Fruit fly (Drosophila melanogaster) whole organism, embryonic: ENCODE measurements around the gene msn.

ENCODE experiments used
- Awh ChIP-seq: fragments of 200-800 bp; sonication (Bioruptor generic); IDR thresholded peaks from 2 replicates; pipeline ENCODE4, ENCODE4 v1.3.6; 2022; ENCODE audit warnings: missing biosample characterization, missing genetic modification characterization
- CG10274 ChIP-seq: fragments of 200-800 bp; sonication (Bioruptor generic); optimal IDR thresholded peaks from 3 replicates; lab custom pipeline; 2017; ENCODE audit warnings: missing biosample characterization, mild to moderate bottlenecking, missing genetic modification characterization
- CG11695 ChIP-seq: fragments of 200-800 bp; sonication (Bioruptor generic); IDR thresholded peaks from 3 replicates; pipeline ENCODE4 v1.3.6; 2022; ENCODE audit warnings: missing biosample characterization, missing genetic modification characterization
- CG14710 ChIP-seq: fragments of 200-800 bp; sonication (Bioruptor generic); optimal IDR thresholded peaks from 3 replicates; lab custom pipeline; 2019; ENCODE audit warnings: missing biosample characterization, mild to moderate bottlenecking, missing genetic modification characterization, moderate library complexity
- CG15073 ChIP-seq: fragments of 200-800 bp; sonication (Bioruptor generic); optimal IDR thresholded peaks from 2 replicates; lab custom pipeline; 2016; ENCODE audit warnings: missing biosample characterization, missing genetic modification characterization
- CG15269 ChIP-seq: fragments of 200-800 bp; sonication (Bioruptor generic); optimal IDR thresholded peaks from 2 replicates; lab custom pipeline; 2018; ENCODE audit warnings: missing biosample characterization, mild to moderate bottlenecking, missing genetic modification characterization, moderate library complexity
- CG15514 ChIP-seq: fragments of 200-800 bp; sonication (Bioruptor generic); optimal IDR thresholded peaks from 3 replicates; lab custom pipeline; 2017; ENCODE audit warnings: missing biosample characterization, missing genetic modification characterization, mild to moderate bottlenecking, moderate library complexity, missing genetic modification reagents
- CG1603 ChIP-seq: fragments of 200-800 bp; sonication (Bioruptor generic); optimal IDR thresholded peaks from 2 replicates; lab custom pipeline; 2019; ENCODE audit warnings: missing biosample characterization, mild to moderate bottlenecking, missing genetic modification characterization, moderate library complexity
- CG17328 ChIP-seq: fragments of 200-800 bp; sonication (Bioruptor generic); IDR thresholded peaks from 2 replicates; pipeline ENCODE4 v1.3.6; 2022; ENCODE audit warnings: missing biosample characterization, missing genetic modification characterization
- CG17829 ChIP-seq: fragments of 200-800 bp; optimal IDR thresholded peaks from 2 replicates; lab custom pipeline; 2019; ENCODE audit warnings: missing biosample characterization, mild to moderate bottlenecking, missing genetic modification characterization, moderate library complexity
- CG2712 ChIP-seq: fragments of 200-800 bp; optimal IDR thresholded peaks from 3 replicates; lab custom pipeline; 2019; ENCODE audit warnings: missing biosample characterization, mild to moderate bottlenecking, missing genetic modification characterization, moderate library complexity
- CG3163 ChIP-seq: fragments of 200-800 bp; sonication (Bioruptor generic); optimal IDR thresholded peaks from 3 replicates; lab custom pipeline; 2016; ENCODE audit warnings: missing biosample characterization, missing genetic modification characterization
- CG34376 ChIP-seq: fragments of 200-800 bp; sonication (Bioruptor generic); optimal IDR thresholded peaks from 2 replicates; lab custom pipeline; 2018; ENCODE audit warnings: missing biosample characterization, mild to moderate bottlenecking, missing genetic modification characterization
- CG6654 ChIP-seq: fragments of 200-800 bp; sonication (Bioruptor generic); optimal IDR thresholded peaks from 2 replicates; lab custom pipeline; 2017; ENCODE audit warnings: missing biosample characterization, mild to moderate bottlenecking, missing genetic modification characterization
- CG7556 ChIP-seq: fragments of 200-800 bp; sonication (Bioruptor generic); optimal IDR thresholded peaks from 2 replicates; lab custom pipeline; 2017; ENCODE audit warnings: missing biosample characterization, mild to moderate bottlenecking, missing genetic modification characterization
- CG7786 ChIP-seq: fragments of 200-800 bp; sonication (Bioruptor generic); optimal IDR thresholded peaks from 2 replicates; lab custom pipeline; 2016; ENCODE audit warnings: missing biosample characterization, missing genetic modification characterization
- CG8924 ChIP-seq: fragments of 200-800 bp; optimal IDR thresholded peaks from 3 replicates; lab custom pipeline; 2019; ENCODE audit warnings: missing biosample characterization, mild to moderate bottlenecking, missing genetic modification characterization, moderate library complexity
- Dfd ChIP-seq, 2 experiments: fragments of >200 bp; optimal IDR thresholded peaks; 2 replicates each; lab custom pipeline; 2017; ENCODE audit warnings: missing biosample characterization in 2 of 2, missing genetic modification characterization in 2 of 2
- Dll ChIP-seq: fragments of 200-800 bp; sonication (Bioruptor generic); IDR thresholded peaks from 4 replicates; pipeline ENCODE4 v1.3.6; 2022; ENCODE audit warnings: missing biosample characterization, missing genetic modification characterization; ENCODE audit not compliant: partially characterized antibody
- Dref ChIP-seq: fragments of 200-800 bp; sonication (Bioruptor generic); IDR thresholded peaks from 2 replicates; pipeline ENCODE4 v1.3.6; 2022; ENCODE audit warnings: missing biosample characterization, missing genetic modification characterization
- Gsc ChIP-seq: fragments of 200-800 bp; sonication (Bioruptor generic); IDR thresholded peaks from 2 replicates; pipeline ENCODE4 v1.3.6; 2022; ENCODE audit warnings: missing biosample characterization, missing genetic modification characterization
- HLHmδ ChIP-seq: fragments of 200-800 bp; sonication (Bioruptor generic); optimal IDR thresholded peaks from 2 replicates; lab custom pipeline; 2018; ENCODE audit warnings: missing biosample characterization, mild to moderate bottlenecking, missing genetic modification characterization, moderate library complexity
- Hand ChIP-seq: fragments of 200-800 bp; sonication (Bioruptor generic); optimal IDR thresholded peaks from 2 replicates; lab custom pipeline; 2017; ENCODE audit warnings: mild to moderate bottlenecking, missing biosample characterization, missing genetic modification reagents, missing genetic modification characterization
- Meics ChIP-seq: fragments of 200-800 bp; sonication (Bioruptor generic); optimal IDR thresholded peaks from 2 replicates; lab custom pipeline; 2017; ENCODE audit warnings: missing biosample characterization, mild to moderate bottlenecking, missing genetic modification characterization
- Ravus ChIP-seq: fragments of 200-800 bp; sonication (Bioruptor generic); IDR thresholded peaks from 2 replicates; pipeline ENCODE4 v1.3.6; 2022; ENCODE audit warnings: missing biosample characterization, missing genetic modification characterization
- Sox102F ChIP-seq: fragments of 200-800 bp; sonication (Bioruptor generic); optimal IDR thresholded peaks from 2 replicates; lab custom pipeline; 2018; ENCODE audit warnings: missing biosample characterization, mild to moderate bottlenecking, missing genetic modification characterization, moderate library complexity
- Sry-β ChIP-seq: fragments of 200-800 bp; sonication (Bioruptor generic); optimal IDR thresholded peaks from 2 replicates; lab custom pipeline; 2018; ENCODE audit warnings: missing biosample characterization, mild to moderate bottlenecking, missing genetic modification characterization, moderate library complexity
- Xrp1 ChIP-seq: fragments of 200-800 bp; sonication (Bioruptor generic); IDR thresholded peaks from 2 replicates; pipeline ENCODE4 v1.3.6; 2022; ENCODE audit warnings: missing biosample characterization, missing genetic modification characterization
- ap ChIP-seq: fragments of 200-800 bp; sonication (Bioruptor generic); IDR thresholded peaks from 2 replicates; pipeline ENCODE4 v1.3.6; 2022; ENCODE audit warnings: missing biosample characterization, missing genetic modification characterization
- ara ChIP-seq: fragments of 200-800 bp; sonication (Bioruptor generic); IDR thresholded peaks from 2 replicates; pipeline ENCODE4 v1.3.6; 2022; ENCODE audit warnings: missing biosample characterization, missing genetic modification characterization
- cad ChIP-seq: fragments of >200 bp; optimal IDR thresholded peaks from 2 replicates; lab custom pipeline; 2017; ENCODE audit warnings: missing biosample characterization, missing genetic modification characterization
- caup ChIP-seq: fragments of 200-800 bp; sonication (Bioruptor generic); optimal IDR thresholded peaks from 3 replicates; lab custom pipeline; 2017; ENCODE audit warnings: missing biosample characterization, mild to moderate bottlenecking, missing genetic modification characterization, moderate library complexity; ENCODE audit not compliant: severe bottlenecking
- dan ChIP-seq: fragments of 200-800 bp; sonication (Bioruptor generic); IDR thresholded peaks from 2 replicates; pipeline ENCODE4 v1.3.6; 2022; ENCODE audit warnings: missing biosample characterization, missing genetic modification characterization
- dimm ChIP-seq: fragments of 200-800 bp; sonication (Bioruptor generic); IDR thresholded peaks from 2 replicates; pipeline ENCODE4 v1.3.6; 2022; ENCODE audit warnings: missing biosample characterization, missing genetic modification characterization
- esg ChIP-seq: fragments of 200-800 bp; sonication (Bioruptor generic); conservative IDR thresholded peaks from 2 replicates; pipeline ENCODE4 v1.3.6; 2022; ENCODE audit warnings: missing biosample characterization, missing genetic modification characterization
- eve ChIP-seq, 2 experiments: fragments of >200 bp; optimal IDR thresholded peaks; 2 replicates each; lab custom pipeline; 2017; ENCODE audit warnings: missing biosample characterization in 2 of 2, missing genetic modification characterization in 2 of 2
- exex ChIP-seq: fragments of 200-800 bp; sonication (Bioruptor generic); optimal IDR thresholded peaks from 4 replicates; lab custom pipeline; 2018; ENCODE audit warnings: missing biosample characterization, mild to moderate bottlenecking, missing genetic modification characterization, moderate library complexity
- fd96Cb ChIP-seq: fragments of 200-800 bp; sonication (Bioruptor generic); optimal IDR thresholded peaks from 2 replicates; lab custom pipeline; 2018; ENCODE audit warnings: missing biosample characterization, mild to moderate bottlenecking, missing genetic modification characterization, moderate library complexity
- hb ChIP-seq: fragments of 200-800 bp; sonication (Bioruptor generic); IDR thresholded peaks from 3 replicates; pipeline ENCODE4 v1.3.6; 2022; ENCODE audit warnings: missing biosample characterization, missing genetic modification characterization; ENCODE audit not compliant: partially characterized antibody
- kah ChIP-seq: fragments of 200-800 bp; sonication (Bioruptor generic); optimal IDR thresholded peaks from 2 replicates; lab custom pipeline; 2018; ENCODE audit warnings: missing biosample characterization, mild to moderate bottlenecking, missing genetic modification characterization
- maf-S ChIP-seq: fragments of 200-800 bp; sonication (Bioruptor generic); optimal IDR thresholded peaks from 2 replicates; lab custom pipeline; 2016; ENCODE audit warnings: missing biosample characterization, missing genetic modification characterization
- mirr ChIP-seq: fragments of 200-800 bp; sonication (Bioruptor generic); optimal IDR thresholded peaks from 3 replicates; lab custom pipeline; 2018; ENCODE audit warnings: missing biosample characterization, mild to moderate bottlenecking, missing genetic modification characterization
- ranshi ChIP-seq: fragments of 200-800 bp; sonication (Bioruptor generic); IDR thresholded peaks from 2 replicates; pipeline ENCODE4 v1.3.6; 2022; ENCODE audit warnings: missing biosample characterization, missing genetic modification characterization
- sc ChIP-seq, 3 experiments: fragments of >200 bp in 2 of 3; fragments of 200-800 bp in 1 of 3; sonication (Bioruptor generic) in 1 of 3; optimal IDR thresholded peaks; 2 replicates in 2 of 3; 3 replicates in 1 of 3; lab custom pipeline; 2017; ENCODE audit warnings: mild to moderate bottlenecking in 1 of 3, missing biosample characterization in 1 of 3, missing genetic modification characterization in 1 of 3, missing genetic modification reagents in 1 of 3
- shn ChIP-seq: fragments of 200-800 bp; sonication (Bioruptor generic); optimal IDR thresholded peaks from 3 replicates; lab custom pipeline; 2016; ENCODE audit warnings: missing biosample characterization, missing genetic modification characterization
- sima ChIP-seq: fragments of 200-800 bp; sonication (Bioruptor generic); optimal IDR thresholded peaks from 2 replicates; lab custom pipeline; 2016; ENCODE audit warnings: missing biosample characterization, missing genetic modification characterization
- sqz ChIP-seq: fragments of 200-800 bp; sonication (Bioruptor generic); optimal IDR thresholded peaks from 3 replicates; lab custom pipeline; 2018; ENCODE audit warnings: missing biosample characterization, mild to moderate bottlenecking, missing genetic modification characterization
- tgo ChIP-seq: fragments of 200-800 bp; sonication (Bioruptor generic); IDR thresholded peaks from 3 replicates; pipeline ENCODE4 v1.3.6; 2022; ENCODE audit warnings: missing biosample characterization, missing genetic modification characterization

Gene msn

DNA sequence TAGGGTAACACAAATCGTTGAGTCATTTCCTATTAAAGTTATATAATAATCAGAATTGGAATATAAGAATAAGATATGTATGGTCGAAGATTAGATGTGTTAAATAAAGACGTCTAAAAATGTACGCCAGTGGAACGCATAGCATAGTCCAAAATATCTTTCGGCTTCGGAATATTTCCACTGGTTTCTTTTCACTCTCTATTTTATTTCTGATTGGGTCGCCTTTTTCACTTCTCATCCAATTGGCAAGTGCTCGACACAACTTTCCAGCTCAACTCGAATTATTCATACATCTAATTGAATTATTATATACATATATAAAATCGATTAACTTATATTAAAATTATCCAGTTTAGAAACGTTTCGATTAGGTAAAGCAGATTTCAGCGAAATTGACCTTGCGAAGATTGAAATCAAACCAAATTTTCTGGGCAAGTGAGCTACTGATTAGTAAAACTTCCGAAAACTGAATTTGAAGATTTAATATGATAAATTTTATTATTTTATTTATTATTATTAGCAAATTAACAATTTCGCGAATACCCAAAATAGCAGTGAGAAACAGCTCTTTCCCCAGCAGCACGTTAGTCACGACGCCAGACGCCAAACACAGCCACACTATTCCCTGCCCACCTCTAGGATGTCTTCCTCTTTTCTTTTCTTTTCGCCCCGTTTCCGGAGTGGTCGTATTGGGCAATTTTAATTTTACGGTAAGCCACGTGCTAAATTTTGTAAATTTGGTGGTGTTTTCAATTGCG is 643 bp upstream of the msn start, which contains the start of gene RpL8 (continued):
- TF ChIP-seq ap: peak; percentile 63
- peak; percentile 82 for TF ChIP-seq sqz (GFP tag; lab: Kevin White, UChicago)
- TF ChIP-seq CG8924: peak; percentile 26
- peak; percentile 43 for TF ChIP-seq fd96Cb (tag; lab: Kevin White, UChicago)
- TF ChIP-seq Sry-β (GFP tag; lab: Kevin White, UChicago): peak; percentile 51
- TF ChIP-seq Sox102F (GFP tag; lab: Kevin White, UChicago): peak; percentile 65
- no peak for TF ChIP-seq dan (GFP tag; lab: Robert Waterston, UW)
- peak; percentile 52 for TF ChIP-seq exex
- peak; percentile 66 for TF ChIP-seq dimm (GFP tag; lab: Robert Waterston, UW)
- no peak for TF ChIP-seq cad (GFP tag; lab: Kevin White, UChicago)
- TF ChIP-seq CG15073 (GFP tag; lab: Kevin White, UChicago): no peak
- TF ChIP-seq Meics (GFP tag; lab: Kevin White, UChicago): peak; percentile 92
- peak; percentile 71 for TF ChIP-seq CG14710 (tag; lab: Kevin White, UChicago)
- peak; percentile 95 for TF ChIP-seq caup (GFP tag; lab: Kevin White, UChicago)
- TF ChIP-seq CG7786: peak; percentile 43
- peak; percentile 69 for TF ChIP-seq esg (GFP tag; lab: Robert Waterston, UW)
- peak; percentile 78 for TF ChIP-seq Awh (GFP tag; lab: Robert Waterston, UW)
- peak; percentile 94 for TF ChIP-seq mirr (GFP tag; lab: Kevin White, UChicago)
- TF ChIP-seq CG15269 (tag; lab: Kevin White, UChicago): peak; percentile 78
- TF ChIP-seq Gsc (GFP tag; lab: Robert Waterston, UW): no peak
- TF ChIP-seq CG3163 (GFP tag; lab: Kevin White, UChicago): peak; percentile 50
- peak; percentile 59; the same call in 1 of the 4 replicates for TF ChIP-seq Dll
- TF ChIP-seq CG17328 (GFP tag; lab: Robert Waterston, UW): peak; percentile 92
- TF ChIP-seq shn (GFP tag; lab: Kevin White, UChicago): peak; percentile 62
- peak; percentile 9; the same call in 1 of the 2 replicates for TF ChIP-seq Ravus (GFP tag; lab: Robert Waterston, UW)
- TF ChIP-seq ranshi (GFP tag; lab: Robert Waterston, UW): peak; percentile 86
- TF ChIP-seq sc (optimal IDR thresholded peaks at IDR 0.05; lab: Kevin White, UChicago): no peak
- TF ChIP-seq sc (GFP tag; optimal IDR thresholded peaks at IDR 0.05; lab: Kevin White, UChicago): peak; percentile 62
- TF ChIP-seq Dref (GFP tag; lab: Robert Waterston, UW): peak; percentile 55
- peak; percentile 65 for TF ChIP-seq CG10274 (GFP tag; lab: Kevin White, UChicago)
- peak in 1 of 2 experiments; percentile 9 for TF ChIP-seq eve (GFP tag; optimal IDR thresholded peaks at IDR 0.05; lab: Kevin White, UChicago)
- no peak for TF ChIP-seq hb
- peak; percentile 89 for TF ChIP-seq CG15514 (GFP tag; lab: Kevin White, UChicago)
- TF ChIP-seq Dfd (GFP tag; optimal IDR thresholded peaks at IDR 0.05; lab: Kevin White, UChicago): no peak
- TF ChIP-seq Hand (GFP tag; lab: Kevin White, UChicago): peak; percentile 70
- TF ChIP-seq HLHmδ: peak; percentile 97
- TF ChIP-seq Xrp1 (GFP tag; lab: Robert Waterston, UW): peak; percentile 46
- TF ChIP-seq CG17829 (tag; lab: Kevin White, UChicago): peak; percentile 46
- TF ChIP-seq sima (GFP tag; lab: Kevin White, UChicago): peak; percentile 42
- peak; percentile 72 for TF ChIP-seq CG2712 (tag; lab: Kevin White, UChicago)
- TF ChIP-seq CG1603 (tag; lab: Kevin White, UChicago): peak; percentile 75
- peak; percentile 35 for TF ChIP-seq CG7556 (GFP tag; lab: Kevin White, UChicago)
- peak; percentile 63; the same call in 2 of the 3 replicates for TF ChIP-seq tgo (GFP tag; lab: Robert Waterston, UW)
- peak; percentile 62 for TF ChIP-seq ara (GFP tag; lab: Robert Waterston, UW)
- TF ChIP-seq kah: peak; percentile 86
- peak; percentile 51; the same call in 2 of the 3 replicates for TF ChIP-seq CG11695 (GFP tag; lab: Robert Waterston, UW)
- TF ChIP-seq CG6654 (GFP tag; lab: Kevin White, UChicago): peak; percentile 56
- peak; percentile 97 for TF ChIP-seq CG34376
- TF ChIP-seq maf-S (GFP tag; lab: Kevin White, UChicago): peak; percentile 67
